Fruit fly (Drosophila melanogaster) whole organism, embryonic: Measurements from ENCODE around the gene CycE.

Experiments
- ATbp ChIP-seq: fragments of 200-800 bp; sonication (Bioruptor generic); optimal IDR thresholded peaks from 2 replicates; lab custom pipeline; 2017; ENCODE audit warnings: missing biosample characterization, mild to moderate bottlenecking, missing genetic modification characterization, missing genetic modification reagents
- BEAF-32 ChIP-seq: fragments of 200-800 bp; sonication (Bioruptor generic); optimal IDR thresholded peaks from 3 replicates; lab custom pipeline; 2017; ENCODE audit warnings: missing biosample characterization, missing genetic modification characterization, mild to moderate bottlenecking, moderate library complexity, missing genetic modification reagents
- Bgb ChIP-seq: fragments of 200-800 bp; sonication (Bioruptor generic); IDR thresholded peaks from 2 replicates; pipeline ENCODE4 v1.3.6; 2022; ENCODE audit warnings: missing biosample characterization, missing genetic modification characterization; ENCODE audit not compliant: partially characterized antibody
- CG10366 ChIP-seq: fragments of 200-800 bp; sonication (Bioruptor generic); IDR thresholded peaks from 2 replicates; pipeline ENCODE4 v1.3.6; 2022; ENCODE audit warnings: missing biosample characterization, missing genetic modification characterization
- CG14965 ChIP-seq: fragments of 200-800 bp; sonication (Bioruptor generic); optimal IDR thresholded peaks from 2 replicates; lab custom pipeline; 2016; ENCODE audit warnings: missing biosample characterization, missing genetic modification characterization, borderline replicate concordance
- CG15269 ChIP-seq: fragments of 200-800 bp; sonication (Bioruptor generic); optimal IDR thresholded peaks from 2 replicates; lab custom pipeline; 2018; ENCODE audit warnings: missing biosample characterization, mild to moderate bottlenecking, missing genetic modification characterization, moderate library complexity
- CG15479 ChIP-seq: fragments of 200-800 bp; sonication (Bioruptor generic); optimal IDR thresholded peaks from 3 replicates; lab custom pipeline; 2019; ENCODE audit warnings: missing biosample characterization, mild to moderate bottlenecking, missing genetic modification characterization, moderate library complexity
- CG15514 ChIP-seq: fragments of 200-800 bp; sonication (Bioruptor generic); optimal IDR thresholded peaks from 3 replicates; lab custom pipeline; 2017; ENCODE audit warnings: missing biosample characterization, missing genetic modification characterization, mild to moderate bottlenecking, moderate library complexity, missing genetic modification reagents
- CG1603 ChIP-seq: fragments of 200-800 bp; sonication (Bioruptor generic); optimal IDR thresholded peaks from 2 replicates; lab custom pipeline; 2019; ENCODE audit warnings: missing biosample characterization, mild to moderate bottlenecking, missing genetic modification characterization, moderate library complexity
- CG17186 ChIP-seq: fragments of 200-800 bp; sonication (Bioruptor generic); optimal IDR thresholded peaks from 3 replicates; lab custom pipeline; 2017; ENCODE audit warnings: missing biosample characterization, missing genetic modification reagents, missing genetic modification characterization
- CG17361 ChIP-seq: fragments of 200-800 bp; sonication (Bioruptor generic); IDR thresholded peaks from 3 replicates; pipeline ENCODE4 v1.3.6; 2022; ENCODE audit warnings: missing biosample characterization, missing genetic modification characterization
- CG18476 ChIP-seq: fragments of 200-800 bp; sonication (Bioruptor generic); optimal IDR thresholded peaks from 2 replicates; lab custom pipeline; 2016; ENCODE audit warnings: missing biosample characterization, mild to moderate bottlenecking, missing genetic modification characterization
- CG34224 ChIP-seq: fragments of 200-800 bp; sonication (Bioruptor generic); IDR thresholded peaks from 3 replicates; pipeline ENCODE4 v1.3.6; 2022; ENCODE audit warnings: missing biosample characterization, missing genetic modification characterization; ENCODE audit not compliant: partially characterized antibody
- CG3995 ChIP-seq: fragments of 200-800 bp; sonication (Bioruptor generic); optimal IDR thresholded peaks from 3 replicates; lab custom pipeline; 2016; ENCODE audit warnings: missing biosample characterization, missing genetic modification characterization
- CG43689 ChIP-seq: fragments of 200-800 bp; sonication (Bioruptor generic); IDR thresholded peaks from 2 replicates; pipeline ENCODE4 v1.3.6; 2022; ENCODE audit warnings: missing biosample characterization, missing genetic modification characterization
- CG6683 ChIP-seq: fragments of 200-800 bp; sonication (Bioruptor generic); optimal IDR thresholded peaks from 2 replicates; lab custom pipeline; 2017; ENCODE audit warnings: missing biosample characterization, mild to moderate bottlenecking, missing genetic modification characterization, missing genetic modification reagents
- CG7271 ChIP-seq: fragments of 200-800 bp; sonication (Bioruptor generic); optimal IDR thresholded peaks from 2 replicates; lab custom pipeline; 2018; ENCODE audit warnings: missing biosample characterization, mild to moderate bottlenecking, missing genetic modification characterization, moderate library complexity
- CG8388 ChIP-seq: fragments of 200-800 bp; sonication (Bioruptor generic); optimal IDR thresholded peaks from 2 replicates; lab custom pipeline; 2019; ENCODE audit warnings: missing biosample characterization, mild to moderate bottlenecking, missing genetic modification characterization, moderate library complexity
- CG8924 ChIP-seq: fragments of 200-800 bp; optimal IDR thresholded peaks from 3 replicates; lab custom pipeline; 2019; ENCODE audit warnings: missing biosample characterization, mild to moderate bottlenecking, missing genetic modification characterization, moderate library complexity
- CTCF ChIP-seq: fragments of 200-800 bp; sonication (Bioruptor generic); optimal IDR thresholded peaks from 2 replicates; lab custom pipeline; 2017; ENCODE audit warnings: missing biosample characterization, mild to moderate bottlenecking, missing genetic modification characterization, moderate library complexity
- Dp ChIP-seq: fragments of 200-800 bp; sonication (Bioruptor generic); optimal IDR thresholded peaks from 2 replicates; lab custom pipeline; 2018; ENCODE audit warnings: missing biosample characterization, mild to moderate bottlenecking, missing genetic modification characterization, moderate library complexity
- Ets97D ChIP-seq: fragments of 200-800 bp; sonication (Bioruptor generic); optimal IDR thresholded peaks from 3 replicates; lab custom pipeline; 2016; ENCODE audit warnings: missing biosample characterization, missing genetic modification characterization
- Fer2 ChIP-seq: fragments of 200-800 bp; sonication (Bioruptor generic); optimal IDR thresholded peaks from 2 replicates; lab custom pipeline; 2018; ENCODE audit warnings: missing biosample characterization, mild to moderate bottlenecking, missing genetic modification characterization, moderate library complexity
- HmgD ChIP-seq: fragments of 200-800 bp; sonication (Bioruptor generic); optimal IDR thresholded peaks from 3 replicates; lab custom pipeline; 2016; ENCODE audit warnings: missing biosample characterization, missing genetic modification characterization
- HmgZ ChIP-seq: fragments of 200-800 bp; sonication (Bioruptor generic); optimal IDR thresholded peaks from 2 replicates; lab custom pipeline; 2018; ENCODE audit warnings: missing biosample characterization, mild to moderate bottlenecking, missing genetic modification characterization
- Max ChIP-seq: fragments of 200-800 bp; sonication (Bioruptor generic); optimal IDR thresholded peaks from 2 replicates; lab custom pipeline; 2016; ENCODE audit warnings: missing biosample characterization, mild to moderate bottlenecking, missing genetic modification characterization
- Med ChIP-seq: fragments of 200-800 bp; sonication (Bioruptor generic); peaks from one replicate; lab custom pipeline; 2016; ENCODE audit warnings: missing biosample characterization, missing genetic modification characterization, mild to moderate bottlenecking, inconsistent platforms, moderate library complexity
- NfI ChIP-seq: fragments of 200-800 bp; sonication (Bioruptor generic); optimal IDR thresholded peaks from 3 replicates; lab custom pipeline; 2018; ENCODE audit warnings: missing biosample characterization, mild to moderate bottlenecking, missing genetic modification characterization, moderate library complexity
- Scr ChIP-seq: fragments of 200-800 bp; sonication (Bioruptor generic); IDR thresholded peaks from 2 replicates; pipeline ENCODE4 v1.3.6; 2022; ENCODE audit warnings: missing biosample characterization, missing genetic modification characterization; ENCODE audit not compliant: partially characterized antibody
- Trl ChIP-seq, 3 experiments: fragments of >200 bp in 2 of 3; fragments of 200-800 bp in 1 of 3; sonication (Bioruptor generic) in 1 of 3; optimal IDR thresholded peaks; 2 replicates in 1 of 3; 3 replicates in 2 of 3; lab custom pipeline; 2016 to 2017; ENCODE audit warnings: missing biosample characterization in 1 of 3, missing genetic modification characterization in 1 of 3
- cad ChIP-seq: fragments of >200 bp; optimal IDR thresholded peaks from 2 replicates; lab custom pipeline; 2017; ENCODE audit warnings: missing biosample characterization, missing genetic modification characterization
- chn ChIP-seq: fragments of 200-800 bp; sonication (Bioruptor generic); optimal IDR thresholded peaks from 2 replicates; lab custom pipeline; 2016; ENCODE audit warnings: missing biosample characterization, missing genetic modification characterization
- dati ChIP-seq: fragments of 200-800 bp; sonication (Bioruptor generic); IDR thresholded peaks from 2 replicates; pipeline ENCODE4 v1.3.6; 2022; ENCODE audit warnings: missing biosample characterization, missing genetic modification characterization
- ems ChIP-seq: fragments of 200-800 bp; sonication (Bioruptor generic); optimal IDR thresholded peaks from 3 replicates; lab custom pipeline; 2016; ENCODE audit warnings: missing biosample characterization, missing genetic modification characterization
- ewg ChIP-seq: fragments of 200-800 bp; sonication (Bioruptor generic); optimal IDR thresholded peaks from 3 replicates; lab custom pipeline; 2017; ENCODE audit warnings: mild to moderate bottlenecking, missing biosample characterization, missing genetic modification reagents, missing genetic modification characterization
- ftz-f1 ChIP-seq: fragments of 200-800 bp; sonication (Bioruptor generic); optimal IDR thresholded peaks from 2 replicates; lab custom pipeline; 2016; ENCODE audit warnings: missing biosample characterization, missing genetic modification characterization
- gfzf ChIP-seq: fragments of 200-800 bp; sonication (Bioruptor generic); optimal IDR thresholded peaks from 2 replicates; lab custom pipeline; 2016; ENCODE audit warnings: missing biosample characterization, mild to moderate bottlenecking, missing genetic modification characterization, moderate library complexity
- her ChIP-seq: fragments of 200-800 bp; sonication (Bioruptor generic); optimal IDR thresholded peaks from 2 replicates; lab custom pipeline; 2016; ENCODE audit warnings: missing biosample characterization, missing genetic modification characterization
- kah ChIP-seq: fragments of 200-800 bp; sonication (Bioruptor generic); optimal IDR thresholded peaks from 2 replicates; lab custom pipeline; 2018; ENCODE audit warnings: missing biosample characterization, mild to moderate bottlenecking, missing genetic modification characterization
- klu ChIP-seq: fragments of 200-800 bp; sonication (Bioruptor generic); IDR thresholded peaks from 2 replicates; pipeline ENCODE4 v1.3.6; 2022; ENCODE audit warnings: missing biosample characterization, missing genetic modification characterization
- kni ChIP-seq: fragments of 200-800 bp; sonication (Bioruptor generic); optimal IDR thresholded peaks from 3 replicates; lab custom pipeline; 2017; ENCODE audit warnings: mild to moderate bottlenecking, missing biosample characterization, missing genetic modification reagents, missing genetic modification characterization
- nmo ChIP-seq: fragments of 200-800 bp; sonication (Bioruptor generic); optimal IDR thresholded peaks from 2 replicates; lab custom pipeline; 2018; ENCODE audit warnings: missing biosample characterization, mild to moderate bottlenecking, missing genetic modification characterization, moderate library complexity
- rib ChIP-seq: fragments of 200-800 bp; sonication (Bioruptor generic); IDR thresholded peaks from 2 replicates; pipeline ENCODE4 v1.3.6; 2022; ENCODE audit warnings: missing biosample characterization, missing genetic modification characterization
- shn ChIP-seq: fragments of 200-800 bp; sonication (Bioruptor generic); optimal IDR thresholded peaks from 3 replicates; lab custom pipeline; 2016; ENCODE audit warnings: missing biosample characterization, missing genetic modification characterization
- sima ChIP-seq: fragments of 200-800 bp; sonication (Bioruptor generic); optimal IDR thresholded peaks from 2 replicates; lab custom pipeline; 2016; ENCODE audit warnings: missing biosample characterization, missing genetic modification characterization
- sqz ChIP-seq: fragments of 200-800 bp; sonication (Bioruptor generic); optimal IDR thresholded peaks from 3 replicates; lab custom pipeline; 2018; ENCODE audit warnings: missing biosample characterization, mild to moderate bottlenecking, missing genetic modification characterization
- stwl ChIP-seq: fragments of 200-800 bp; sonication (Bioruptor generic); optimal IDR thresholded peaks from 3 replicates; lab custom pipeline; 2018; ENCODE audit warnings: missing biosample characterization, mild to moderate bottlenecking, missing genetic modification characterization, moderate library complexity
- zfh1 ChIP-seq: fragments of 200-800 bp; sonication (Bioruptor generic); IDR thresholded peaks from 3 replicates; pipeline ENCODE4 v1.3.6; 2022; ENCODE audit warnings: missing biosample characterization, missing genetic modification characterization

Gene CycE

DNA sequence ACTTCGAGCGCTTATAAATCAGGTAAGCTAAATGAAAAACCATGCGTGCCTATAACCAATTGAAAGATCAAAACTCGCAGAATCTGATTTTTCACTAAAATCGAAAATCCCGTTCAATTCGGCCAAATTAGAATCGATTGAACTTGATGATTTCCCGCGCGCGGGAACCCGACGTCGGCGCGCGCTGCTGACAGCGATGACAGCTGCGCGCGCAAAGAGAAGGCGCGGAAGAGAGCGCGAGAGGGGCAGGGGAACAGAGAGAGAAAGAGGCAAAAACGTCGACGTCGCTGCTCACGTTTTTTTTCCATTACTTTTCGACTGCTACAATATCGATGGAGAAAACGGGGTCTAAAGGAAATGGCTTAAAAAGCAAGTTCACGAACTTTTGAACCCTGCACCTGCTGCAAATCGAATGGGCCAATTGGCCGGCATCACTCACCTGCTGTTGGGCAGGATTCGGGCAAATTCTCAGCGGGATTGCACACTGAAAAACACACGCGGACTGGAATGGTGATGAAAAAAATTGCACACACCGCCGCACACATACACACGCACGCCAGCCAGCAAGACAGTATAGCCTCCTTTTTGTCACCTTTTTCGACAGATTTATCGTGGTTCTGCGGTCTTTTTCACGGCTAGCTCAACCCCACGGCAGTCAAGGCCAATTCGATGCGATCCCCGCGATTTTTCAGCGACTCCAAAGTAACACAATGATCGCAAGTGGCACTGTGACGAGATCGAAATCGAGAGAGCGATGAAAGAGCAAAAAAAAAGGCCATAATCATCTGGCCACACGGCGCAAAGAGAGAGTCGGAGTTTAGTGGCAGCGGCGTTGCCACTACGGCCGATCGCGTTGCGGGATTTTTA lies at the start of gene CycE (continued):
- TF ChIP-seq shn = no peak
- TF ChIP-seq HmgD (GFP tag; lab: Kevin White, UChicago) = peak; percentile 28
- peak; percentile 83 for TF ChIP-seq CG15479
- no peak for TF ChIP-seq chn (GFP tag; lab: Kevin White, UChicago)
- TF ChIP-seq CG3995 (GFP tag; lab: Kevin White, UChicago) = peak; percentile 81
- peak; percentile 4 for TF ChIP-seq stwl (tag; lab: Kevin White, UChicago)
- no peak for TF ChIP-seq CG17361 (GFP tag; lab: Robert Waterston, UW)
- no peak for TF ChIP-seq ftz-f1
- peak; percentile 55 for TF ChIP-seq gfzf (GFP tag; lab: Kevin White, UChicago)
- no peak for TF ChIP-seq ems (GFP tag; lab: Kevin White, UChicago)
- peak; percentile 61 for TF ChIP-seq Med (GFP tag; lab: Kevin White, UChicago)
- peak; percentile 95 for TF ChIP-seq sqz (GFP tag; lab: Kevin White, UChicago)
- no peak for TF ChIP-seq Max (GFP tag; lab: Kevin White, UChicago)
- TF ChIP-seq Ets97D (GFP tag; lab: Kevin White, UChicago) = peak; percentile 3
- no peak for TF ChIP-seq CG7271
- no peak for TF ChIP-seq her (GFP tag; lab: Kevin White, UChicago)
- TF ChIP-seq CTCF (GFP tag; lab: Kevin White, UChicago) = no peak
- TF ChIP-seq Trl (optimal IDR thresholded peaks at IDR 0.05; lab: Kevin White, UChicago) = peak; percentile 79 to 83
- no peak for TF ChIP-seq Trl (GFP tag; optimal IDR thresholded peaks at IDR 0.05; lab: Kevin White, UChicago)
- peak; percentile 33 for TF ChIP-seq cad (GFP tag; lab: Kevin White, UChicago)
- TF ChIP-seq ewg (GFP tag; lab: Kevin White, UChicago) = peak; percentile 34
- no peak for TF ChIP-seq CG10366
- no peak for TF ChIP-seq CG8924
- TF ChIP-seq NfI (GFP tag; lab: Kevin White, UChicago) = no peak
- no peak for TF ChIP-seq klu
- no peak for TF ChIP-seq Fer2 (tag; lab: Kevin White, UChicago)
- TF ChIP-seq sima = no peak
- TF ChIP-seq rib (GFP tag; lab: Robert Waterston, UW) = peak; percentile 51; the same call in 1 of the 2 replicates
- peak; percentile 22; the same call in 1 of the 2 replicates for TF ChIP-seq Scr (GFP tag; lab: Robert Waterston, UW)
- TF ChIP-seq CG15514 (GFP tag; lab: Kevin White, UChicago) = peak; percentile 28
- TF ChIP-seq ATbp (GFP tag; lab: Kevin White, UChicago) = no peak
- peak; percentile 55 for TF ChIP-seq CG1603 (tag; lab: Kevin White, UChicago)
- TF ChIP-seq CG14965 (GFP tag; lab: Kevin White, UChicago) = no peak
- 0 out of 3 replicates have a peak, but pooled peaks have one; percentile 7 for TF ChIP-seq CG34224 (GFP tag; lab: Robert Waterston, UW)
- no peak for TF ChIP-seq CG8388 (GFP tag; lab: Kevin White, UChicago)
- no peak for TF ChIP-seq CG6683 (GFP tag; lab: Kevin White, UChicago)
- TF ChIP-seq kah (GFP tag; lab: Kevin White, UChicago) = peak; percentile 63
- TF ChIP-seq Bgb (GFP tag; lab: Robert Waterston, UW) = no peak; the same call in 1 of the 2 replicates
- TF ChIP-seq zfh1 (GFP tag; lab: Robert Waterston, UW) = 0 out of 3 replicates have a peak, but pooled peaks have one; percentile 28
- no peak for TF ChIP-seq nmo (GFP tag; lab: Kevin White, UChicago)
- TF ChIP-seq BEAF-32 (GFP tag; lab: Kevin White, UChicago) = no peak
- TF ChIP-seq HmgZ = peak; percentile 2
- no peak for TF ChIP-seq CG15269 (tag; lab: Kevin White, UChicago)
- no peak for TF ChIP-seq dati
- TF ChIP-seq Dp = peak; percentile 91
- TF ChIP-seq CG17186 = peak; percentile 15
- TF ChIP-seq CG18476 (GFP tag; lab: Kevin White, UChicago) = no peak
- peak; percentile 12 for TF ChIP-seq kni (GFP tag; lab: Kevin White, UChicago)
- TF ChIP-seq CG43689 = no peak
